Worm (Caenorhabditis elegans): ENCODE measurements around the gene ppk-3.
A peak's percentile ranks its signal among the peaks of the same experiment; 100 is the strongest.

Gene ppk-3

DNA sequence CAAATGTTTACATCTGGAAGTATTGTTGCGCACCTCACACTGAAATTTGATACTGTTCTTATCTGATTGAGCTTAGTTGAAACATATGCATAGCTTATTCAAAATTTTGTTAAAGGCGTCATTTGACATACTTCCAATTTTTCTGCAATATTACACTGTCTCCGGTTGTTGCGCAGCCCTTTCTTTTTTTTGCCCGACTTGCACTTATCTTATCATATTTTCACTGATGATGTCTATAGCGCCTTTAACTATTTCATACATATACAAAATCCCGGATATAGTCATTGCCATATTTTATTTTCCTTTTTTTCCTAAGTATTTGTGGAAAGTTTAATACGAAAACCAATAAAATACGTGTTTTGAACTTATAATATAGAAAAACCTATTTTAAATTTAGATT, 31.3 kb upstream of the ppk-3 start:
- TF ChIP-seq lin-11 (tag; optimal IDR thresholded peaks at IDR 0.05) (no peak), unc-55 (GFP tag; optimal IDR thresholded peaks at IDR 0.05) (no peak), dmd-4 (tag; optimal IDR thresholded peaks at IDR 0.05) (no peak), nhr-237 (tag; optimal IDR thresholded peaks at IDR 0.05) (no peak), Y55F3AM.14 (GFP tag; optimal IDR thresholded peaks at IDR 0.05) (no peak), ztf-1 (GFP tag; conservative IDR thresholded peaks at IDR 0.05) (no peak), alr-1 (tag; optimal IDR thresholded peaks at IDR 0.05) (no peak), crh-2 (tag; optimal IDR thresholded peaks at IDR 0.05) (no peak), unc-62 (GFP tag; optimal IDR thresholded peaks at IDR 0.05) (no peak), nhr-12 (tag; optimal IDR thresholded peaks at IDR 0.05) (no peak), nhr-25 (tag; optimal IDR thresholded peaks at IDR 0.05) (no peak), nhr-23 (tag; optimal IDR thresholded peaks at IDR 0.05) (no peak), nhr-77 (tag; optimal IDR thresholded peaks at IDR 0.05) (no peak), blmp-1 (tag; optimal IDR thresholded peaks at IDR 0.05; ENCODE audit: insufficient read depth) (no peak), egl-27 (tag; optimal IDR thresholded peaks at IDR 0.05) (no peak), mbf-1 (tag; optimal IDR thresholded peaks at IDR 0.05) (no peak), F13H6.1 (tag; optimal IDR thresholded peaks at IDR 0.05) (no peak), lin-13 (GFP tag; optimal IDR thresholded peaks at IDR 0.05) (no peak), sem-4 (tag; optimal IDR thresholded peaks at IDR 0.05) (no peak), lsy-2 (tag; optimal IDR thresholded peaks at IDR 0.05) (no peak)

DNA sequence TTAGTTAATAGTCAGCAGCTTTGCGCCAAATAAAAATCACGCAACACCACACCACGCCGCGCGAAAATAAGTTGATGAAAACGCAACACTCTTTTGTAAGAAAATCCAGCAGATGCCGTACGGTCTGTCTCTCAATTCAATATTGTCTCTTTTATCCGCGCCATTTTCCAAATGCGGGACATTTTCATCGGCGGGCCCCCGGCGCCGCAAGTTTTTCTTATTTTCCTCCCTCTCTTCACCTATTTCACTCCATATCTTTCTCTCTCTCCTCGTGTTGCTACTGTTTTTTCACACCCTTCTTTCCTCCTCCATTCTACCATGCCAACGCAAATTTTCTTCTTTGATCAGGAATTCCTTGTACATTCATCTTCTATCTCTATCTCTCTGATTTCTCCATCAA, 30.9 kb upstream of the ppk-3 start:
- TF ChIP-seq lin-13 (GFP tag; optimal IDR thresholded peaks at IDR 0.05) (no peak), nhr-25 (tag; optimal IDR thresholded peaks at IDR 0.05) (peak; percentile 24)

DNA sequence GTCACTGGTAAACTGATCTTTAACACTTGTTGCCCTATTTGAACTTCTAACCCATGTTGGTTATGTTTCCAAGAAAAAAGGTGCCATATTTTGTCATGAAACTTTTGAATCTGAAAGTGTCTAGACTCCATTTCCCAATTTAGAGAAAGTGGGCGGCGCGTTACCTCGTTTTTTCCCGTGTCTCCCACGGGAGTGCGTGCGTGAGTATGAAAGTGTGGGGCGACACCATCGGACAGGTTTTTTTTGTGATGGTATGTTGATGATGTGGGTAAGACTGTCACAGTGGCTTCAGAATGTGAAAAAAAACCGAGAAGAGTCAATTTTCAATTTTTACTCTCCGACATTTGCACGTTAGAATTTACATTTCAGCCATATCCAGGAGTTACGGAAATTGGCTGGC, 30.3 kb upstream of the ppk-3 start:
- peak; percentile 16 for TF ChIP-seq blmp-1 (tag; optimal IDR thresholded peaks at IDR 0.05; ENCODE audit: insufficient read depth)
- peak; percentile 64 for TF ChIP-seq nhr-25 (tag; optimal IDR thresholded peaks at IDR 0.05)
- TF ChIP-seq zag-1 (tag; optimal IDR thresholded peaks at IDR 0.05): no peak

DNA sequence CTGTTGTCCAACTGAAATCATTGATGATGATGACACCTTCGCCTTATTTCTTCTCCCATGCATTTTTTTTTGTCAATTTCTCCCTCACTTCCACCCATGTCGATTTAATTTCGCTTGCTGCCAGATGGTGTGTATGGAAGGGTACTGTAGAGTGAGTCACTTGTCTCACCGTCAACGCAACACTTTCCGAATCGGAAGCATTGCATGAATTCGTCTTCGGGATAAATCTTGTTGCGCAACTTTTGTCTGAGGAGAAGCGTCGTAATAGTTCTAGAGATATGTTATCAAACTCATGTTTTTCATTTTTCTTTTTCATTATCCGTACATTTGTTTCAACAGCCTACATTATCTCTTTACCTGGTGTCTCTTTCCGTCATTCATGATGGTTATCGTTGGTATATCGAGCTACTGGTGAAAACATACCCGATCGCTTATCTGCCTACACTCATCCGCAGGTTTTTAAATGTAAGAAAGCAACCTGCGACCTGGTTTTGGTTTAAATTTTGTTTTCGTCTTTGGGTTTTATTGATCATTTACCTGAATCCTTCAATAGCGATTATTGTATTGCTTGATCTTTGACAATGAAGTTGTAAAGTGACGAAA, 29.1 kb upstream of the ppk-3 start:
- no peak for TF ChIP-seq mdl-1 (tag; optimal IDR thresholded peaks at IDR 0.05)
- no peak for TF ChIP-seq zag-1 (tag; optimal IDR thresholded peaks at IDR 0.05)
- peak in 1 of 2 experiments; percentile 14 for TF ChIP-seq lsy-2 (tag; optimal IDR thresholded peaks at IDR 0.05)
- TF ChIP-seq elt-1 (tag; optimal IDR thresholded peaks at IDR 0.05): peak; percentile 32
- TF ChIP-seq ztf-4 (tag; optimal IDR thresholded peaks at IDR 0.05): no peak
- TF ChIP-seq crh-2 (tag; optimal IDR thresholded peaks at IDR 0.05): no peak
- no peak for TF ChIP-seq peb-1 (tag; optimal IDR thresholded peaks at IDR 0.05)
- TF ChIP-seq nhr-23 (tag; optimal IDR thresholded peaks at IDR 0.05): no peak
- no peak for TF ChIP-seq lin-11 (tag; optimal IDR thresholded peaks at IDR 0.05)
- peak; percentile 15 for TF ChIP-seq sma-9 (GFP tag; optimal IDR thresholded peaks at IDR 0.05)
- TF ChIP-seq sma-9 (tag; optimal IDR thresholded peaks at IDR 0.05): no peak
- peak; percentile 65 for TF ChIP-seq ceh-16 (tag; optimal IDR thresholded peaks at IDR 0.05)
- no peak for TF ChIP-seq nhr-11 (tag; optimal IDR thresholded peaks at IDR 0.05)
- no peak for TF ChIP-seq ztf-11 (tag; optimal IDR thresholded peaks at IDR 0.05)
- no peak for TF ChIP-seq lin-13 (GFP tag; optimal IDR thresholded peaks at IDR 0.05)
- no peak for TF ChIP-seq skn-1 (tag; optimal IDR thresholded peaks at IDR 0.05)
- TF ChIP-seq egl-27 (tag; optimal IDR thresholded peaks at IDR 0.05): no peak
- TF ChIP-seq unc-55 (GFP tag; optimal IDR thresholded peaks at IDR 0.05): no peak
- peak; percentile 69 for TF ChIP-seq nhr-25 (tag; optimal IDR thresholded peaks at IDR 0.05)
- no peak for TF ChIP-seq fos-1 (tag; optimal IDR thresholded peaks at IDR 0.05)
- no peak for TF ChIP-seq sem-4 (tag; optimal IDR thresholded peaks at IDR 0.05)

DNA sequence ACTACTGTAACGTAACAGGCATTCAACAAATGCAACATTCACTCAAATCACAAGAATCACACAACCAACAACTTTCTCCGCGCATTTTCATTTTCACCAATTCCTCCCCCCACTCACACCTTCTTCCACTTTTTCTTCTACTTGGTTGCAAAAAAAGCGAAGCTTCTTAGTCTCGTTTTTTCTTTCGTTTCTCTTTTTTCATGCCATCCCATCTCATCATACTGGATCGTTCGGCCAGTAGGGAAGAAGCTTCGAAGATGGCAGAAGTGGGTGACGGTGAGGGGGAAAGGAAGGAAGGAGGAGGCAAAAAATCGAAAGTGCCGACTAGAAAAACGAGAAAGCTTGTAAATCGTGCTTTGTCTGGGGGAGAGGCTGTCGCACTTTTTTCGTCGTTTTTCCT, 27.6 kb upstream of the ppk-3 start:
- TF ChIP-seq blmp-1 (tag; optimal IDR thresholded peaks at IDR 0.05; ENCODE audit: insufficient read depth) (peak; percentile 71), unc-62 (GFP tag; optimal IDR thresholded peaks at IDR 0.05) (no peak), nhr-25 (tag; optimal IDR thresholded peaks at IDR 0.05) (peak; percentile 49)

DNA sequence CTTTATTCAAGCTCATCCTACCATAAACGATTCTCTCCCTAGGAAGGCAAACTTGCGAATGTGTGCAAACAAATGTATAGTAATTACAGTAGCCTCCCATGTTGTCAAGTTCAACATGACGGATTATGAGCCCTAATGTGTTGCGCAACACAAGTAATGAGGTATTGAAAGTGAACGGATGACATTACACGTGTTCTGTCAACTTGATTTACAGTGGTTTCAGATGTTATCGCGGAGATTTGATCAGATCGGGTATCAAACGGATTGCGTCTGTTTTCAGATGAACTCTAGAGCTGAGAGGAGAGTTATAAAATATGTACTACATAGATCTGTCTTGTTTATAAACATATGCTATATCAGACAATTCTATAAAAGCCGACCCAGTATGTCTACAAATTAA, 26.9 kb upstream of the ppk-3 start:
- no peak for TF ChIP-seq ZK546.5 (tag; optimal IDR thresholded peaks at IDR 0.05)
- no peak for TF ChIP-seq nhr-77 (tag; optimal IDR thresholded peaks at IDR 0.05)
- peak; percentile 4 for TF ChIP-seq nhr-25 (tag; optimal IDR thresholded peaks at IDR 0.05)

Measured in whole organism, L2 larva.